Fruit fly (Drosophila melanogaster) whole organism, adult: ENCODE measurements around the gene CG33296.
"Not testable (repeated sequence)": the region's sequence is repeated elsewhere in the genome, so short reads cannot be mapped to it uniquely, and the experiment has no call there.

ENCODE experiments used
- CG11617 ChIP-seq: fragments of 200-800 bp; sonication (Bioruptor generic); optimal IDR thresholded peaks from 2 replicates; lab custom pipeline; 2017; ENCODE audit warnings: mild to moderate bottlenecking, missing biosample characterization, missing genetic modification reagents, missing genetic modification characterization
- CG12768 ChIP-seq: fragments of 200-800 bp; sonication (Bioruptor generic); optimal IDR thresholded peaks from 2 replicates; lab custom pipeline; 2017; ENCODE audit warnings: missing biosample characterization, missing genetic modification characterization, mild to moderate bottlenecking, moderate library complexity, missing genetic modification reagents
- CG14711 ChIP-seq: fragments of 200-800 bp; sonication (Bioruptor generic); optimal IDR thresholded peaks from 2 replicates; lab custom pipeline; 2018; ENCODE audit warnings: missing biosample characterization, mild to moderate bottlenecking, missing genetic modification characterization, moderate library complexity
- CG1620 ChIP-seq: fragments of 200-800 bp; sonication (Bioruptor generic); optimal IDR thresholded peaks from 2 replicates; lab custom pipeline; 2016; ENCODE audit warnings: missing biosample characterization, missing genetic modification characterization
- CG33017 ChIP-seq: fragments of 200-800 bp; sonication (Bioruptor generic); optimal IDR thresholded peaks from 2 replicates; lab custom pipeline; 2018; ENCODE audit warnings: missing biosample characterization, mild to moderate bottlenecking, missing genetic modification characterization, moderate library complexity
- CG5204 ChIP-seq: fragments of 200-800 bp; sonication (Bioruptor generic); optimal IDR thresholded peaks from 2 replicates; lab custom pipeline; 2016; ENCODE audit warnings: missing biosample characterization, missing genetic modification characterization
- CG7045 ChIP-seq: fragments of 200-800 bp; sonication (Bioruptor generic); optimal IDR thresholded peaks from 2 replicates; lab custom pipeline; 2017; ENCODE audit warnings: missing biosample characterization, mild to moderate bottlenecking, missing genetic modification characterization
- CG7101 ChIP-seq: fragments of 200-800 bp; sonication (Bioruptor generic); optimal IDR thresholded peaks from 2 replicates; lab custom pipeline; 2018; ENCODE audit warnings: missing biosample characterization, mild to moderate bottlenecking, missing genetic modification characterization, moderate library complexity
- Clk ChIP-seq: fragments of 200-800 bp; sonication (Bioruptor generic); optimal IDR thresholded peaks from 2 replicates; lab custom pipeline; 2017; ENCODE audit warnings: missing biosample characterization, missing genetic modification characterization
- Crg-1 ChIP-seq: fragments of 200-800 bp; sonication (Bioruptor generic); optimal IDR thresholded peaks from 2 replicates; lab custom pipeline; 2016; ENCODE audit warnings: missing biosample characterization, missing genetic modification characterization
- Hr96 ChIP-seq: fragments of 200-800 bp; sonication (Bioruptor generic); optimal IDR thresholded peaks from 2 replicates; lab custom pipeline; 2016; ENCODE audit warnings: missing biosample characterization, missing genetic modification characterization
- Mnt ChIP-seq: fragments of 200-800 bp; sonication (Bioruptor generic); optimal IDR thresholded peaks from 2 replicates; lab custom pipeline; 2016; ENCODE audit warnings: missing biosample characterization, mild to moderate bottlenecking, missing genetic modification characterization
- bab1 ChIP-seq: fragments of 200-800 bp; sonication (Bioruptor generic); optimal IDR thresholded peaks from 3 replicates; lab custom pipeline; 2019; ENCODE audit warnings: missing biosample characterization, mild to moderate bottlenecking, missing genetic modification characterization, moderate library complexity
- cic ChIP-seq: fragments of 200-800 bp; sonication (Bioruptor generic); optimal IDR thresholded peaks from 2 replicates; lab custom pipeline; 2017; ENCODE audit warnings: missing biosample characterization, mild to moderate bottlenecking, missing genetic modification characterization, moderate library complexity
- cnc ChIP-seq, 2 experiments: fragments of >200 bp; optimal IDR thresholded peaks; 2 replicates each; lab custom pipeline; 2017
- kay ChIP-seq: fragments of 200-800 bp; sonication (Bioruptor generic); peaks from one replicate; lab custom pipeline; 2016; ENCODE audit warnings: missing biosample characterization, missing genetic modification characterization, borderline replicate concordance
- ovo ChIP-seq: fragments of 200-800 bp; sonication (Bioruptor generic); optimal IDR thresholded peaks from 2 replicates; lab custom pipeline; 2016; ENCODE audit warnings: missing biosample characterization, missing genetic modification characterization
- pad ChIP-seq: fragments of 200-800 bp; sonication (Bioruptor generic); optimal IDR thresholded peaks from 3 replicates; lab custom pipeline; 2017; ENCODE audit warnings: missing biosample characterization, missing genetic modification characterization, mild to moderate bottlenecking, moderate library complexity, missing genetic modification reagents
- tj ChIP-seq: fragments of 200-800 bp; sonication (Bioruptor generic); optimal IDR thresholded peaks from 3 replicates; lab custom pipeline; 2017; ENCODE audit warnings: missing biosample characterization, mild to moderate bottlenecking, missing genetic modification characterization, moderate library complexity
- toe ChIP-seq: fragments of 200-800 bp; sonication (Bioruptor generic); optimal IDR thresholded peaks from 2 replicates; lab custom pipeline; 2016; ENCODE audit warnings: missing biosample characterization, missing genetic modification characterization

The CG33296 gene

DNA sequence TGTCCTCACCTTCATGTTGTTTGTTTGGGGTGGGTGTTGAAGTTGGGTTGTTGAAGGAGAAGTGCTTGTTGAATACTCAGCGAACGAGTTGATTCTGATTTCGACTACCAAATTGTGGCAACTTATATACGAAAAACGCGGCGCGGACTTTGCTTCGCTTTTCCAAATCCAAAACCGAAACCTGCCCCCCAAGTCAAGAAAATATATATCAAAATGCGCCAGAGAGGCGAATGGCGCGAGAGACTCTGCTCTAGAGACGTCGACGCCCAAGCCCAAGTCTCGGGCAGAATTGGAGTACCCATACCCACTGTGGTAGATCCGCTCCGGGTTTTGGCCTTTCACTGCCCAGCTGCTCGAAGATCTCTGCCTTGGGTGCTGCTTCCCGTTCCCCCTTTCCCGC is 28.3 kb upstream of the CG33296 start, which contains the start of gene CG7214:
CG7214 (minus strand) TSS at position 101 of the 400 bp plus-strand sequence.
- TF ChIP-seq Clk (GFP tag; lab: Kevin White, UChicago), result no peak
- no peak for TF ChIP-seq Hr96
- no peak for TF ChIP-seq Mnt (GFP tag; lab: Kevin White, UChicago)
- no peak for TF ChIP-seq tj (GFP tag; lab: Kevin White, UChicago)

DNA sequence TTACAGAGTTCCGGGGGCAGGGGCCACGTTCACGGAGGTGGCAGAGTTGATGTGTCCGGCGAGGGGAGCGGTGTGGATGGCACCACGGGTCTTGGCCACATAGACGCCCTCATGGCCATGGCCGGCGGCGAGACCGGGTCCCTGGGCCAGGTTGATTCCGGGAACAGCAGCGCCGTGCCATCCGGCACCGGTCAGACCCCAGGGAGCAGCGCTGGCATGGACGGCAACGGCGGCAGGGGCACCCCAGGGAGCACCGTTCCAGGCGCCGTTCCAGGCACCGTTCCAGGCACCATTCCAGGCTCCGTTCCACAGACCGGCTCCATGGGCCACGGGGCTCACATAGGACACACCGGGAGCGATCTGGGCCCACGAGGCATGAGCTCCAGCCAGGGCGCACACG is 27.8 kb upstream of the CG33296 start:
- TF ChIP-seq CG33017, result no peak

DNA sequence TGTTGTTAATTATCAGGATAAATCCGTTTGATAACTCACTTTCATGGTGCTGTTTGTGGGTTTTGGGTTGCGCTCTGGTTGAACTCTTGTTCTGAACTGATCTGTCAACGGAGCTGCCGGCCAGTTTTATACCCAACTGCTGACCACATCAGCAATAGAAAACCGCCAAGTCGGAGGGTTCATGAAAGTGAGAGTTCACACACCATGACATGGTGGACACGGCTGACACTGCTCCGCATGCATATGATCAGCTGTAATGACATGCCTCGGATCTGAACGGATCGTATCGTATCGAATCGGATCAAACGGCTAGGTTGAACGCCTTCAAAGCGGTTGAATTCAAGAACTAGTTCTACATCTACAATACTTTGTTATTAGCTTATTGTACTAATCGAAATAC is 25.0 kb upstream of the CG33296 start, which contains the start of gene Acp1:
Acp1 (minus strand) TSS at position 101 of the 400 bp plus-strand sequence.
- TF ChIP-seq tj (GFP tag; lab: Kevin White, UChicago) (no peak), toe (GFP tag; lab: Kevin White, UChicago) (no peak), kay (GFP tag; lab: Kevin White, UChicago) (no peak), Hr96 (no peak), CG5204 (no peak), Crg-1 (GFP tag; lab: Kevin White, UChicago) (no peak), CG11617 (GFP tag; lab: Kevin White, UChicago) (no peak)

DNA sequence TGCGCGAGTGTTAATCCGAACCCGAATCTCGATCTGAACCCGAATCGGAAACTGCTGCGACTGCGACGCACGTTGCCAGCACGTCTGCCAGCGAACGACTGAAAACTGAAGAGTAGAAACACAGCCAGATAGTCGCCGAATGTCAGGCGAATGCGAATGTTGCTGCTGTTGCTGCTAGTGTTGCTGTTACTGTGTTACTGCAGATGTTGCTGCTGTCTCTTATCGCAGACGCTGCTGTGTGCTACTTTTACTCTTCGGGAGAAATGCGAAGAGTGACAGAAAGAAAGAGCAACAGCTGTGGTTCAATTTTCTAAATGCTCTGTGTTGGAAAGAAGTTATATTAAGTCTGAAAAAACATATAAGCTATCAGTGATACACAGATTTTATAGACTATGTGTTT is 22.3 kb upstream of the CG33296 start, which contains the start of gene CG31904:
CG31904 (minus strand) TSS at position 101 of the 400 bp plus-strand sequence.
- TF ChIP-seq ovo, kay, CG7045 (GFP tag; lab: Kevin White, UChicago): not testable (repeated sequence)

DNA sequence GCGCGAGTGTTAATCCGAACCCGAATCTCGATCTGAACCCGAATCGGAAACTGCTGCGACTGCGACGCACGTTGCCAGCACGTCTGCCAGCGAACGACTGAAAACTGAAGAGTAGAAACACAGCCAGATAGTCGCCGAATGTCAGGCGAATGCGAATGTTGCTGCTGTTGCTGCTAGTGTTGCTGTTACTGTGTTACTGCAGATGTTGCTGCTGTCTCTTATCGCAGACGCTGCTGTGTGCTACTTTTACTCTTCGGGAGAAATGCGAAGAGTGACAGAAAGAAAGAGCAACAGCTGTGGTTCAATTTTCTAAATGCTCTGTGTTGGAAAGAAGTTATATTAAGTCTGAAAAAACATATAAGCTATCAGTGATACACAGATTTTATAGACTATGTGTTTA is 16.1 kb upstream of the CG33296 start, which contains the start of gene CG13796:
CG13796 (minus strand) TSS at position 101 of the 400 bp plus-strand sequence.
- not testable (repeated sequence) for TF ChIP-seq CG7045 (GFP tag; lab: Kevin White, UChicago); CG33017; cic (GFP tag; lab: Kevin White, UChicago)

DNA sequence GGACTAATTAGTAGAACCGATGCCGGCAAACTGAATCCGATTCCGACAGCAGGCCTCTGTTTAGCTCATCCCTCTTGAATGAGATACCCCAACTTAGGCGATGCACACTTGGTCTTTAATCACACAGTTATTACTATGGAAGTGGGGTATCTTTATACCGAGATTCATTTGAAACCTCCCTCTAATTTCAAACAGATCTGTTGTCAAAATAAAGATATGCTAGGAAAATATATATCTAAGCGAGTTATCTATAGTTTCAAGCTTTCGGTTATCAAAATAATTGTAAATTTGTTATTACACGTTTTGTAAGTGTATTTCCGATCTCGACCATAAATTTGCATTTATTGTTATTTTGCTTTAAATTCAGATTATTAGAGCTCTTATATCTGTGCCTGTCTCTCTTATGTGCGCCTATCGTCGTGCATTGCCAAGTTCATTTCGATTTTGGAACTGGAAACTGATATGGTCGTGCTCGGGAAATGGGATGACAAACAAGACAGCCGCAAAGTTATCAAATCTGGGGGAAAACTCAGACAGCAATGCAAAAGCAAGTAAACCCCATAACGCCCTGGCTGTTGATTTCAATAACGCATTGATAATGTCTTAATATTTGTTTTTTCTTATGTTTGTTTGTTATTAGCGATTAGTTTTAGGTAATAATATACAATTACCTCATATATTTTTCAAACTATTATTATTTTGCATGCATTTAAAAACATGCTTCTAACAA is 10.0 kb upstream of the CG33296 start, which contains the start of gene CG13795:
CG13795 (minus strand) TSS at position 31 of the 730 bp plus-strand sequence.
- TF ChIP-seq pad (peak; percentile 5), Mnt (GFP tag; lab: Kevin White, UChicago) (no peak), ovo (GFP tag; lab: Kevin White, UChicago) (no peak), bab1 (GFP tag; lab: Kevin White, UChicago) (no peak), CG7045 (GFP tag; lab: Kevin White, UChicago) (peak; percentile 13), CG1620 (no peak), Hr96 (peak; percentile 46), tj (GFP tag; lab: Kevin White, UChicago) (no peak), cic (GFP tag; lab: Kevin White, UChicago) (no peak), CG33017 (peak; percentile 52), cnc (optimal IDR thresholded peaks at IDR 0.05; lab: Kevin White, UChicago) (no peak), CG7101 (tag; lab: Kevin White, UChicago) (peak; percentile 51), Clk (GFP tag; lab: Kevin White, UChicago) (no peak), Crg-1 (GFP tag; lab: Kevin White, UChicago) (no peak), CG11617 (GFP tag; lab: Kevin White, UChicago) (peak; percentile 13), CG12768 (GFP tag; lab: Kevin White, UChicago) (peak; percentile 54), toe (GFP tag; lab: Kevin White, UChicago) (peak; percentile 6), kay (GFP tag; lab: Kevin White, UChicago) (no peak), CG5204 (no peak), CG14711 (no peak)

DNA sequence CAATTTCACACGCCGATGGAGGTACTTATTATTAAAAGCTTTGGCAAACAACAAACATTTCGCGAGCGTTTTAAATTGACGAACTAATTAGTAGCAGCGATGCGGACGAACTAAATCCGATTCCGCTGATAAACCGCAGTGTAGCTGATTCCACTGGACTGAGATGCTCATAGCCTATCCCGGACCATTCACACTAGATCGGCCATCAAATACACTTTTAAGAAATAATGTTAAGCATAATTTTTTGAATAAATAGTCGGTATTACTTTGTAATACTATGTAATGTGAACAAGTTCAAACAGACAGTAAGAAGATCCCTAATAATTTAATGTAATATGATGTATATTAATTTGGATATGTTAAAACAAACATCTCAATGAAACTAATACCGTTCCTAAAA is 6.3 kb upstream of the CG33296 start, which contains the start of gene CG13794:
CG13794 (minus strand) TSS at position 101 of the 400 bp plus-strand sequence.
- TF ChIP-seq CG7101 (tag; lab: Kevin White, UChicago), result peak; percentile 21
- no peak for TF ChIP-seq Hr96
- TF ChIP-seq CG7045 (GFP tag; lab: Kevin White, UChicago), result no peak
- TF ChIP-seq CG12768 (GFP tag; lab: Kevin White, UChicago), result no peak
- no peak for TF ChIP-seq bab1 (GFP tag; lab: Kevin White, UChicago)
- TF ChIP-seq cnc (optimal IDR thresholded peaks at IDR 0.05; lab: Kevin White, UChicago), result no peak
- TF ChIP-seq tj (GFP tag; lab: Kevin White, UChicago), result no peak
- TF ChIP-seq CG33017, result peak; percentile 15
- no peak for TF ChIP-seq CG14711
- TF ChIP-seq CG1620, result no peak
- TF ChIP-seq Clk (GFP tag; lab: Kevin White, UChicago), result no peak
- TF ChIP-seq ovo (GFP tag; lab: Kevin White, UChicago), result no peak
- no peak for TF ChIP-seq toe (GFP tag; lab: Kevin White, UChicago)
- no peak for TF ChIP-seq Crg-1 (GFP tag; lab: Kevin White, UChicago)
- TF ChIP-seq Mnt (GFP tag; lab: Kevin White, UChicago), result no peak
- peak; percentile 90 for TF ChIP-seq kay (GFP tag; lab: Kevin White, UChicago)
- no peak for TF ChIP-seq CG11617 (GFP tag; lab: Kevin White, UChicago)
